Worm (Caenorhabditis elegans): ENCODE data around the gene K02A2.5.

DNA sequence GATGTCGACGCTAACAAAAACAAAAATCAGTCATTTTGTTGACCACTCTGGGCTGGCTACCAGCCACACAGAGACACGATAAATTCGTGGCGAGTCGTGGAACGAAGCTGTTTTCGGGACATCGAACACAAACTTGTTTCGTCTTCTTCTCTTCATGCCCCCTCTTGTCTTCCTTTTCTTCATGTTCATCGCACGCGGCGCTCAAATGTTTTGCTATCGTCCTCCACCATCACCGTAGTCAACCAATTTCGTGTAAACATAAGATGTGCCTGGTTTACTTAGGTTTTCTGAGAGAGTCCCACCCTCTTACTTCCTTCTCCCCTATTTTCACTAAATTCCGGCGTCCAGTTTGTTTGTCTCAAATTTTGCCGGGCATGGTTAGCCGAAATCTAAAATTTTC is 21.5 kb downstream of the K02A2.5 start:
- TF ChIP-seq fkh-3 (tag; optimal IDR thresholded peaks at IDR 0.05) (no peak), T07F8.4 (tag; optimal IDR thresholded peaks at IDR 0.05) (no peak), lag-1 (GFP tag; IDR thresholded peaks at IDR 0.05) (no peak), B0261.1 (tag; optimal IDR thresholded peaks at IDR 0.05) (no peak), egl-44 (GFP tag; IDR thresholded peaks at IDR 0.05) (no peak)
